Worm (Caenorhabditis elegans): ENCODE data around the gene fbf-1.

The fbf-1 gene

DNA sequence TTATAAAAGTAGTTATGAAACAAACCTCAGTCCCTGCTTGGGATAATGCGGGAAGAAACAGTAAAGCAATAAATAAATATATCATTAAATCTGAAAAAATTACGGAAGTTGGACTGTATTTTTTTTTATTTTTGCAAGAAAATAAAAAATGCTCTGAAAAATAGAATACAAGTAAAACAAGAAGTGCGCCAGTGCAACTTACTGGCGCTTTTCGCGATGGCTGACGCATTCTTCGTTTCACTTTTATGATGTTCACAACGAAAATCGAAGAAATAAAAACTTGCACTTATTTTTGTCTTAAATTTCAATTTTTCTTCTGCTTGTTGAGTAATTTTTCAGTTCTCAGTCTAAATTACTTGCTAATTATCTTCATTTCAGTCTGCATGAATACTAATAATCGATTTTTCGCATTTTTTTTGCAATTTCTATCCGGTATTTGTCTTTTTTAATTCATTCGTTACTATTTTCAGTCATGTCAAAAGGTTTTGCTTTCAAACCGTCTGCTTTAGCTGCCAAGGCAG lies 32.9 kb downstream of the fbf-1 start, which contains the start of the genes R12C12.6 and ran-5 (continued):
- TF ChIP-seq B0019.2 (GFP tag; conservative IDR thresholded peaks at IDR 0.05) = no peak
- TF ChIP-seq xnd-1 (tag; optimal IDR thresholded peaks at IDR 0.05) = peak; percentile 66
- peak; percentile 56; the same call in 1 of the 2 replicates for TF ChIP-seq F33H1.4 (GFP tag; IDR thresholded peaks at IDR 0.05)
- peak; percentile 84 for TF ChIP-seq mcd-1 (GFP tag; IDR thresholded peaks at IDR 0.05)
- TF ChIP-seq ets-4 (GFP tag; optimal IDR thresholded peaks at IDR 0.05) = no peak
- TF ChIP-seq madf-10 (tag; optimal IDR thresholded peaks at IDR 0.05) = no peak
- no peak for TF ChIP-seq ztf-28 (GFP tag; IDR thresholded peaks at IDR 0.05)
- no peak for TF ChIP-seq somi-1 (GFP tag; optimal IDR thresholded peaks at IDR 0.05)
- TF ChIP-seq C06A6.2 (GFP tag; conservative IDR thresholded peaks at IDR 0.05) = peak; percentile 50; the same call in 1 of the 2 replicates
- peak; percentile 88; the same call in 1 of the 2 replicates for TF ChIP-seq dox-1 (GFP tag; IDR thresholded peaks at IDR 0.05)
- peak; percentile 47; the same call in 1 of the 2 replicates for TF ChIP-seq hmg-1.2 (GFP tag; IDR thresholded peaks at IDR 0.05)
- TF ChIP-seq F49E8.2 (tag; optimal IDR thresholded peaks at IDR 0.05; ENCODE audit: insufficient read depth) = peak; percentile 52
- TF ChIP-seq attf-5 (GFP tag; optimal IDR thresholded peaks at IDR 0.05) = peak; percentile 50
- TF ChIP-seq cebp-2 (GFP tag; IDR thresholded peaks at IDR 0.05) = 0 out of 2 replicates have a peak, but pooled peaks have one; percentile 68
- TF ChIP-seq ztf-3 (GFP tag; optimal IDR thresholded peaks at IDR 0.05) = no peak
- TF ChIP-seq lin-26 (GFP tag; IDR thresholded peaks at IDR 0.05) = no peak
- TF ChIP-seq Y53F4B.3 (GFP tag; IDR thresholded peaks at IDR 0.05) = no peak
- no peak for TF ChIP-seq tbx-9 (tag; optimal IDR thresholded peaks at IDR 0.05; ENCODE audit: borderline replicate concordance)
- TF ChIP-seq madf-6 (GFP tag; IDR thresholded peaks at IDR 0.05) = peak; percentile 84
- TF ChIP-seq bed-1 (GFP tag; IDR thresholded peaks at IDR 0.05) = no peak
- peak; percentile 90 for TF ChIP-seq lin-40 (tag; optimal IDR thresholded peaks at IDR 0.05)
- no peak for TF ChIP-seq B0261.1 (tag; optimal IDR thresholded peaks at IDR 0.05)
- TF ChIP-seq nfya-1 (tag; optimal IDR thresholded peaks at IDR 0.05; ENCODE audit: borderline replicate concordance, insufficient read depth) = no peak
- TF ChIP-seq ccch-3 (GFP tag; optimal IDR thresholded peaks at IDR 0.05) = no peak
- no peak for TF ChIP-seq sea-2 (GFP tag; IDR thresholded peaks at IDR 0.05)
- TF ChIP-seq pha-4 (tag; optimal IDR thresholded peaks at IDR 0.05) = peak; percentile 72
- no peak for TF ChIP-seq ztf-22 (GFP tag; optimal IDR thresholded peaks at IDR 0.05)
- peak; percentile 60 for TF ChIP-seq tbp1 (GFP tag; optimal IDR thresholded peaks at IDR 0.05)
- TF ChIP-seq mxl-1 (tag; optimal IDR thresholded peaks at IDR 0.05) = no peak
- peak in 1 of 2 experiments; percentile 69 for TF ChIP-seq let-607 (tag; optimal IDR thresholded peaks at IDR 0.05)
- TF ChIP-seq F23B12.7 (tag; optimal IDR thresholded peaks at IDR 0.05; ENCODE audit: insufficient read depth) = peak; percentile 32
- TF ChIP-seq rec-8 (tag; optimal IDR thresholded peaks at IDR 0.05) = peak in 1 of 2 experiments; percentile 15
- peak; percentile 77 for TF ChIP-seq snpc-3.4 (tag; optimal IDR thresholded peaks at IDR 0.05)
- TF ChIP-seq hlh-26 (GFP tag; conservative IDR thresholded peaks at IDR 0.05) = no peak
- no peak for TF ChIP-seq F37B4.10 (GFP tag; IDR thresholded peaks at IDR 0.05)
- TF ChIP-seq mel-28 (tag; optimal IDR thresholded peaks at IDR 0.05; ENCODE audit: borderline replicate concordance) = no peak
- no peak for TF ChIP-seq nhr-27 (tag; optimal IDR thresholded peaks at IDR 0.05)
- no peak for TF ChIP-seq ztf-26 (tag; optimal IDR thresholded peaks at IDR 0.05)
- TF ChIP-seq hrde-1 (tag; optimal IDR thresholded peaks at IDR 0.05; ENCODE audit: borderline replicate concordance) = no peak
- TF ChIP-seq snpc-4 (GFP tag; optimal IDR thresholded peaks at IDR 0.05) = peak; percentile 41
- peak in 2 of 4 experiments; percentile 74 to 78 for TF ChIP-seq snpc-4 (tag; optimal IDR thresholded peaks at IDR 0.05)
- TF ChIP-seq Y53G8AR.9 (GFP tag; conservative IDR thresholded peaks at IDR 0.05) = peak; percentile 89
- TF ChIP-seq madf-8 (GFP tag; conservative IDR thresholded peaks at IDR 0.05) = peak; percentile 61; the same call in 1 of the 2 replicates
- no peak for TF ChIP-seq nfya-2 (GFP tag; IDR thresholded peaks at IDR 0.05)
- no peak for TF ChIP-seq bed-2 (GFP tag; IDR thresholded peaks at IDR 0.05)
- TF ChIP-seq efl-1 (GFP tag; optimal IDR thresholded peaks at IDR 0.05) = peak; percentile 11
- peak; percentile 70; the same call in 1 of the 2 replicates for TF ChIP-seq ceh-100 (GFP tag; IDR thresholded peaks at IDR 0.05)

Data from whole organism, young adult.